Worm (Caenorhabditis elegans): ENCODE data around the gene srw-4.

DNA sequence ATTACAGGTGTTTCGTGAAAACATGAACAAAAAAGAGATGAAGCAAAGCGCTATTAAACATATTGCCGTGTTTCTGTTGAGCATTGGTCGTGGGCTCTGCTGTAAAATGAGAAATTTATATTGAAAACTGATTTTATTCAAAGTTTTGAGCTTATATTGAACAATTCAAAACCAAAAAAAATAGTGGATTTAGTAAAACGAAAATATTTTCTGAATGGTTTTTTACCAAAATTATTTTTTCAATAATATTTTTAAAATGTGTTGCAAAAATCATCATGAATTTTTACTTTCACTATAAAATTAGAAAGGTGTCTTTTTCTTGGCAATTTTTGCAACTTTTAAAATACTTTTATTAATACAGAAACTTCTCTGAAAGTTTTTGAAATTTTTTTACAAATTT, 14.6 kb upstream of the srw-4 start, which contains the start of gene C31B8.7:
- TF ChIP-seq ceh-13 (GFP tag; optimal IDR thresholded peaks at IDR 0.05) (no peak), aly-1 (tag; optimal IDR thresholded peaks at IDR 0.05) (no peak), ama-1 (optimal IDR thresholded peaks at IDR 0.05) (no peak), B0310.2 (tag; optimal IDR thresholded peaks at IDR 0.05) (no peak), sea-1 (GFP tag; conservative IDR thresholded peaks at IDR 0.05) (no peak), hmg-4 (GFP tag; optimal IDR thresholded peaks at IDR 0.05) (no peak), ets-7 (tag; optimal IDR thresholded peaks at IDR 0.05) (no peak)
